Fruit fly (Drosophila melanogaster): ENCODE data around the gene croc.

croc gene

DNA sequence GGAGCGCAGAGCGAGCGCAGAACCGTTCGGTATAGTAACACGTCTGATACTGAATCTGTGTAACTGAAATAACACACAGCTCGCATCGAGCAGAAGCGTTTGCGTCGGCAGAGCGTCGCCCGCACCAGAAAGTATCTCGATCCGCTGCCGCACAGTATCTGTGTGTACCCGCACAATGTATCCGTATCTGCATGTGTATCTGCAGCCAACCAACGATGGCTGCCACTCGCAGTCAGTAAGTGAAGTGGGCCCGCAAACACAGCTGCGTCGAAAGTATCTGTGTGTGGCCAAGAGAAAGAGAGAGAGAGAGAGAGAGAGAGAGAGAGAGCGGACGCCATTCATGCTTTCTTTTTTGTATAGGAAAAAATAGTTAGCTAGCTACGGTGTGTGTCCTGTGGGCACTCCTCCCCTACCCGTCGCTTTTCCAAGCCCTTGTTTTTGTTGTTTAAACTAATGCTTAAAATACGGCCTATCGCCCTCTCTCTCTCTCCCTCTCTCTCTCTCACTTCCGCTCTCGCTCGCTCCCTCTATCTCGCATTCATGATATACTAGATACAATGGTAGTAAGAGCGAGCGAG lies at the start of gene croc (continued):
- TF ChIP-seq vvl (GFP tag; IDR thresholded peaks at IDR 0.05) (0 out of 2 replicates have a peak, but pooled peaks have one; percentile 49), gcm (GFP tag; optimal IDR thresholded peaks at IDR 0.05) (peak; percentile 94), slou (GFP tag; optimal IDR thresholded peaks at IDR 0.05) (no peak), pum (GFP tag; optimal IDR thresholded peaks at IDR 0.05) (no peak), CG8478 (optimal IDR thresholded peaks at IDR 0.05) (peak; percentile 99), CG10321 (GFP tag; IDR thresholded peaks at IDR 0.05) (peak; percentile 86), Adf1 (GFP tag; IDR thresholded peaks at IDR 0.05) (peak; percentile 91), Dll (GFP tag; IDR thresholded peaks at IDR 0.05; ENCODE audit: partially characterized antibody) (no peak), CG2116 (GFP tag; optimal IDR thresholded peaks at IDR 0.05) (no peak), CG2120 (GFP tag; optimal IDR thresholded peaks at IDR 0.05) (no peak), Elba2 (GFP tag; optimal IDR thresholded peaks at IDR 0.05) (no peak), phol (tag; optimal IDR thresholded peaks at IDR 0.05) (peak; percentile 66), dm (GFP tag; optimal IDR thresholded peaks at IDR 0.05) (no peak), D (optimal IDR thresholded peaks at IDR 0.05) (peak; percentile 70), D (GFP tag; optimal IDR thresholded peaks at IDR 0.05) (peak; percentile 7), grn (GFP tag; optimal IDR thresholded peaks at IDR 0.05) (peak; percentile 80), CG18764 (GFP tag; optimal IDR thresholded peaks at IDR 0.05) (no peak), CG17385 (GFP tag; optimal IDR thresholded peaks at IDR 0.05) (peak; percentile 5), vnd (GFP tag; IDR thresholded peaks at IDR 0.05; ENCODE audit: partially characterized antibody) (peak; percentile 31; the same call in 1 of the 3 replicates), zen2 (GFP tag; IDR thresholded peaks at IDR 0.05; ENCODE audit: partially characterized antibody) (peak; percentile 55; the same call in 1 of the 3 replicates), al (GFP tag; IDR thresholded peaks at IDR 0.05) (no peak), CG1832 (GFP tag; optimal IDR thresholded peaks at IDR 0.05) (peak; percentile 96), cg (GFP tag; optimal IDR thresholded peaks at IDR 0.05) (peak; percentile 98), CG4854 (GFP tag; optimal IDR thresholded peaks at IDR 0.05) (no peak), Jarid2 (GFP tag; optimal IDR thresholded peaks at IDR 0.05) (peak; percentile 67), chinmo (GFP tag; IDR thresholded peaks at IDR 0.05; ENCODE audit: partially characterized antibody) (0 out of 4 replicates have a peak, but pooled peaks have one; percentile 50), amos (GFP tag; IDR thresholded peaks at IDR 0.05; ENCODE audit: partially characterized antibody) (0 out of 2 replicates have a peak, but pooled peaks have one; percentile 7), CoRest (tag; optimal IDR thresholded peaks at IDR 0.05) (peak; percentile 61), bsh (GFP tag; optimal IDR thresholded peaks at IDR 0.05) (no peak), esg (GFP tag; conservative IDR thresholded peaks at IDR 0.05) (no peak), nmo (GFP tag; optimal IDR thresholded peaks at IDR 0.05) (peak; percentile 40), Hr39 (optimal IDR thresholded peaks at IDR 0.05) (peak; percentile 29), org-1 (GFP tag; optimal IDR thresholded peaks at IDR 0.05) (no peak), CG2875 (GFP tag; optimal IDR thresholded peaks at IDR 0.05) (no peak), kni (GFP tag; optimal IDR thresholded peaks at IDR 0.05) (peak; percentile 13), gfzf (GFP tag; optimal IDR thresholded peaks at IDR 0.05) (no peak), BEAF-32 (GFP tag; optimal IDR thresholded peaks at IDR 0.05) (no peak), CG11247 (GFP tag; IDR thresholded peaks at IDR 0.05) (no peak), CG6791 (GFP tag; IDR thresholded peaks at IDR 0.05; ENCODE audit: partially characterized antibody) (no peak), yki (optimal IDR thresholded peaks at IDR 0.05) (peak; percentile 99), prd (optimal IDR thresholded peaks at IDR 0.05) (no peak), prd (GFP tag; IDR thresholded peaks at IDR 0.05) (no peak), CG17829 (tag; optimal IDR thresholded peaks at IDR 0.05) (peak; percentile 24), CG17802 (tag; optimal IDR thresholded peaks at IDR 0.05) (no peak), jing (GFP tag; optimal IDR thresholded peaks at IDR 0.05) (no peak), hkb (optimal IDR thresholded peaks at IDR 0.05) (no peak), hkb (GFP tag; IDR thresholded peaks at IDR 0.05) (0 out of 2 replicates have a peak, but pooled peaks have one; percentile 10), nau (GFP tag; optimal IDR thresholded peaks at IDR 0.05) (no peak), CG15479 (GFP tag; optimal IDR thresholded peaks at IDR 0.05) (peak; percentile 47), fd102C (GFP tag; optimal IDR thresholded peaks at IDR 0.05) (no peak), zfh1 (GFP tag; IDR thresholded peaks at IDR 0.05) (no peak)
